Worm (Caenorhabditis elegans) whole organism, young adult: ENCODE data around the gene C18E9.9.

ENCODE experiments used
- lin-35 ChIP-seq, 3 experiments: fragments of 150-350 bp in 2 of 3; sonication (generic microtip) in 1 of 3; optimal IDR thresholded peaks; 2 replicates each; lab custom pipeline; 2014 to 2018; ENCODE audit warnings: missing biosample characterization in 3 of 3, missing genetic modification characterization in 3 of 3, missing genetic modification reagents in 3 of 3
- rec-8 ChIP-seq, 2 experiments: sonication (generic microtip); optimal IDR thresholded peaks; 2 replicates each; lab custom pipeline; 2016; ENCODE audit warnings: mild to moderate bottlenecking in 2 of 2, missing genetic modification characterization in 2 of 2, missing genetic modification reagents in 2 of 2, missing genotype in 2 of 2, missing biosample characterization in 1 of 2, missing compliant biosample characterization in 1 of 2, moderate library complexity in 1 of 2
- unc-130 ChIP-seq: sonication (generic microtip); optimal IDR thresholded peaks from 2 replicates; lab custom pipeline; 2016; ENCODE audit warnings: missing genetic modification reagents, missing genetic modification characterization, missing compliant biosample characterization

ce11 chrII:8991602-8992001, 2.3 kb upstream of the C18E9.9 start:
- TF ChIP-seq lin-35 (GFP tag; optimal IDR thresholded peaks at IDR 0.05; lab: Kevin White, UChicago) (no peak), unc-130 (GFP tag; lab: Kevin White, UChicago) (no peak), rec-8 (tag; optimal IDR thresholded peaks at IDR 0.05; lab: Kevin White, UChicago) (no peak)
